Fruit fly (Drosophila melanogaster): Measurements from ENCODE around the gene Rcd-1.

The Rcd-1 gene

DNA sequence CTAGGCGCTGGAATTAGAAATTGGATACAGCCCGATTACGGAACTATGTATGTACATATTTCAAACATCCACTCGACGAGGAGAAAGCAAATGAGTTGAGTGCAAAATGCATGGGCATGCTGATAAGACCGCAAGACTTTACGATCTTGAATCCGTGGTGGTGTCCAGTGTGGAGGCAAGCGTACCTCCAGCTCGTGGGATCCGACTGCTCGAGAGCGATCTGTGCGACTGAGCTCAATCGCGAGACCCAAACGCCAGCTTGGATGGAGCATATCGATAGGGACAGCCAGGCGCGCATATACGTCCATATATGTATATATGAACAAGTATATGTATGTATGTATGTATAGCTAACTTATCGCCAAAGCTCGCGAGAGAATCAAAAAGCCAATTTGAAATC is 37.1 kb downstream of the Rcd-1 start, which contains the start of gene et (continued):
- TF ChIP-seq wdn (GFP tag; IDR thresholded peaks at IDR 0.05) (no peak), CG34376 (GFP tag; optimal IDR thresholded peaks at IDR 0.05) (peak; percentile 1)

DNA sequence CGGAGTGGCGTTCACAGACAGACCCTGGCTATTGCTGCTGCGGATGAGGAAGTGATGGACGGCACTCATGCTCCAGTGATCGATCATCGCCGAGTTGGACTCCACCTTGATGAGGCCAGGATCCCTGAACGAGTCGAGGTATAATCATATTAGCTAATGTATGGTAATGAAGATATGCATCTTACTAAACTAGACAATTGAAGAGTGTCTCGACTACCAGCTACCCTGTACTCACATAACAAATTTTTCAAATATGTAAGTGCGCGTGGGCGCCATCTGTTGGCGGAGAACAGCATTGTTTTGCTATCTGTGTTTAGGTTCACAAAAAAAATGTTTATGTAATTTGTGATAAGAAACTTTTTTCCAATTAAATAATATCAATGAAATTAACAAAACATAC is 40.6 kb downstream of the Rcd-1 start:
- TF ChIP-seq HLH4C (GFP tag; IDR thresholded peaks at IDR 0.05; ENCODE audit: partially characterized antibody) (peak; percentile 64; the same call in 2 of the 3 replicates), hb (GFP tag; IDR thresholded peaks at IDR 0.05; ENCODE audit: partially characterized antibody) (peak; percentile 57; the same call in 1 of the 3 replicates), CG7963 (GFP tag; IDR thresholded peaks at IDR 0.05; ENCODE audit: partially characterized antibody) (peak; percentile 13; the same call in 1 of the 3 replicates), CTCF (GFP tag; optimal IDR thresholded peaks at IDR 0.05) (peak; percentile 86), CG16813 (GFP tag; IDR thresholded peaks at IDR 0.05; ENCODE audit: partially characterized antibody) (peak; percentile 61), vnd (GFP tag; IDR thresholded peaks at IDR 0.05; ENCODE audit: partially characterized antibody) (0 out of 3 replicates have a peak, but pooled peaks have one; percentile 43), CG6791 (GFP tag; IDR thresholded peaks at IDR 0.05; ENCODE audit: partially characterized antibody) (peak; percentile 59; the same call in 1 of the 3 replicates), inv (GFP tag; IDR thresholded peaks at IDR 0.05; ENCODE audit: partially characterized antibody) (peak; percentile 12; the same call in 1 of the 2 replicates), MESR4 (GFP tag; optimal IDR thresholded peaks at IDR 0.05) (no peak), mld (GFP tag; IDR thresholded peaks at IDR 0.05; ENCODE audit: partially characterized antibody) (0 out of 3 replicates have a peak, but pooled peaks have one; percentile 17), CG3838 (GFP tag; optimal IDR thresholded peaks at IDR 0.05) (no peak), CG18476 (GFP tag; optimal IDR thresholded peaks at IDR 0.05) (no peak), Scr (GFP tag; IDR thresholded peaks at IDR 0.05; ENCODE audit: partially characterized antibody) (peak; percentile 45), nerfin-2 (GFP tag; IDR thresholded peaks at IDR 0.05; ENCODE audit: partially characterized antibody) (peak; percentile 33; the same call in 1 of the 2 replicates), so (GFP tag; IDR thresholded peaks at IDR 0.05) (no peak), CG32532 (GFP tag; IDR thresholded peaks at IDR 0.05) (no peak), Bgb (GFP tag; IDR thresholded peaks at IDR 0.05; ENCODE audit: partially characterized antibody) (peak; percentile 19; the same call in 1 of the 2 replicates), bbx (GFP tag; IDR thresholded peaks at IDR 0.05; ENCODE audit: partially characterized antibody) (0 out of 2 replicates have a peak, but pooled peaks have one; percentile 35), Pdp1 (GFP tag; optimal IDR thresholded peaks at IDR 0.05) (peak in 1 of 2 experiments; percentile 9), D19B (GFP tag; optimal IDR thresholded peaks at IDR 0.05) (peak; percentile 51), ato (GFP tag; IDR thresholded peaks at IDR 0.05; ENCODE audit: partially characterized antibody) (peak; percentile 16; the same call in 1 of the 2 replicates), rib (GFP tag; IDR thresholded peaks at IDR 0.05) (no peak), tna (GFP tag; IDR thresholded peaks at IDR 0.05; ENCODE audit: partially characterized antibody) (peak; percentile 50; the same call in 1 of the 2 replicates)

DNA sequence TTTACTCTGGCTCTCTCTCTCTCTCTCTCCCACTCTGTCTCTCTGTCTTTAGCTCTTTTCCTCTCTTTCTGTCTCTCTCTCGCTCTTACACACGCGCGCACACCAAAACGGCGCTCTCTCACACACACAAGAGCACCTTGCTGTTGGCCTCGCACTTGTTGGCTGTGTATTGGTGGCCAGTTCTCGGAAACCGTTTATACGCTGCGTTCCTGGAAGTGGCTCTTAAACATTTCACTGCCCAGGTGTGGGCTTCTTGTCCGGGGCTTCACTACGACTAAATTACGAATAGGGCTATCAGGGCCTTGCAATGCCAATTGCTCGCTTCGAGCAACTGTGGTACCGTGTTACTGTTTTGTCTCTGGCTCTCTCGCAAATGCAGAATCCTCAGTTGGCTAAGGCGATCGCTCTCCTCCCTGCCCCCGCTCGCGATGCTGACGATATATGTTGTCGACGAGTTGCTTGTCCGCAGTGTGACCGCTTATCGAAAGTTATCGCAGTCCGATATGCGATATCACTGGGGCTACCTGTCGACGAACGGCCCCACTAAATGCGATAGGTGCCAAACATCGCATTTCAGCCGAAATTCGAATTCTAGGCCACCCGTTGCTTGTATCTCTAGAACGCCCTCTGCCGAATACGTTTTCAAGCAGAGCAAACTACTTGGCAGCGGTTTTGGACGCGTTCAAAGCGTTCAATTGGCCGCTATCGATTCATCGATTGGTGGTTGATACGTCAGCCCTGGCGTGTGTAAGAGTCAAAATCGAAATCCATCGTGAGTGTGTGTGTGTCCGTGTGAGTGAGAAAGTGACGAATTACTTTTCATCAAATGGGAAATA is 44.7 kb downstream of the Rcd-1 start, which contains the start of the genes dome and Ubqn:
dome (minus strand) TSS at position 479 of the 836 bp plus-strand sequence.
Ubqn (plus strand) TSS at position 769 of the 836 bp plus-strand sequence.
- TF ChIP-seq ham (GFP tag; IDR thresholded peaks at IDR 0.05) (no peak), croc (GFP tag; conservative IDR thresholded peaks at IDR 0.05) (no peak), CoRest (tag; optimal IDR thresholded peaks at IDR 0.05) (peak; percentile 1), Oaz (GFP tag; IDR thresholded peaks at IDR 0.05) (no peak), CG11093 (GFP tag; IDR thresholded peaks at IDR 0.05) (no peak), CG12942 (GFP tag; optimal IDR thresholded peaks at IDR 0.05) (no peak), gcm2 (GFP tag; optimal IDR thresholded peaks at IDR 0.05) (no peak), Spps (tag; optimal IDR thresholded peaks at IDR 0.05) (no peak), CG43689 (GFP tag; IDR thresholded peaks at IDR 0.05) (no peak), Xbp1 (GFP tag; optimal IDR thresholded peaks at IDR 0.05) (no peak), az2 (GFP tag; optimal IDR thresholded peaks at IDR 0.05) (no peak), HLH54F (GFP tag; optimal IDR thresholded peaks at IDR 0.05) (no peak), CG1792 (GFP tag; optimal IDR thresholded peaks at IDR 0.05) (no peak), inv (GFP tag; IDR thresholded peaks at IDR 0.05; ENCODE audit: partially characterized antibody) (peak; percentile 93), CG33557 (GFP tag; optimal IDR thresholded peaks at IDR 0.05) (no peak), cad (GFP tag; optimal IDR thresholded peaks at IDR 0.05) (no peak), HLH4C (GFP tag; IDR thresholded peaks at IDR 0.05; ENCODE audit: partially characterized antibody) (peak; percentile 96), chn (GFP tag; optimal IDR thresholded peaks at IDR 0.05) (no peak), CG34376 (GFP tag; optimal IDR thresholded peaks at IDR 0.05) (peak; percentile 84), emc (GFP tag; optimal IDR thresholded peaks at IDR 0.05) (no peak), Dref (GFP tag; IDR thresholded peaks at IDR 0.05) (peak; percentile 86), bbx (GFP tag; IDR thresholded peaks at IDR 0.05; ENCODE audit: partially characterized antibody) (peak; percentile 82), CG32767 (GFP tag; IDR thresholded peaks at IDR 0.05) (no peak), repo (GFP tag; optimal IDR thresholded peaks at IDR 0.05) (no peak)

All from whole organism, embryonic.